Fruit fly (Drosophila melanogaster) whole organism, embryonic: Measurements from ENCODE around the gene CG45105.

Experiments used
- CG11723 ChIP-seq: fragments of 200-800 bp; sonication (Bioruptor generic); optimal IDR thresholded peaks from 2 replicates; lab custom pipeline; 2017; ENCODE audit warnings: missing biosample characterization, mild to moderate bottlenecking, missing genetic modification characterization
- CG12104 ChIP-seq: fragments of 200-800 bp; sonication (Bioruptor generic); optimal IDR thresholded peaks from 3 replicates; lab custom pipeline; 2016; ENCODE audit warnings: missing biosample characterization, missing genetic modification characterization
- CG12299 ChIP-seq: fragments of 200-800 bp; sonication (Bioruptor generic); optimal IDR thresholded peaks from 2 replicates; lab custom pipeline; 2018; ENCODE audit warnings: missing biosample characterization, mild to moderate bottlenecking, missing genetic modification characterization
- CG13123 ChIP-seq: fragments of 200-800 bp; sonication (Bioruptor generic); optimal IDR thresholded peaks from 2 replicates; lab custom pipeline; 2016; ENCODE audit warnings: missing biosample characterization, missing genetic modification characterization
- CG17328 ChIP-seq: fragments of 200-800 bp; sonication (Bioruptor generic); IDR thresholded peaks from 2 replicates; pipeline ENCODE4 v1.3.6; 2022; ENCODE audit warnings: missing biosample characterization, missing genetic modification characterization
- CG17829 ChIP-seq: fragments of 200-800 bp; optimal IDR thresholded peaks from 2 replicates; lab custom pipeline; 2019; ENCODE audit warnings: missing biosample characterization, mild to moderate bottlenecking, missing genetic modification characterization, moderate library complexity
- CG1832 ChIP-seq: fragments of 200-800 bp; sonication (Bioruptor generic); optimal IDR thresholded peaks from 2 replicates; lab custom pipeline; 2017; ENCODE audit warnings: missing biosample characterization, mild to moderate bottlenecking, missing genetic modification characterization, inconsistent platforms
- CG2202 ChIP-seq: fragments of 200-800 bp; sonication (Bioruptor generic); optimal IDR thresholded peaks from 2 replicates; lab custom pipeline; 2018; ENCODE audit warnings: missing biosample characterization, mild to moderate bottlenecking, missing genetic modification characterization
- CG2875 ChIP-seq: fragments of 200-800 bp; sonication (Bioruptor generic); optimal IDR thresholded peaks from 2 replicates; lab custom pipeline; 2017; ENCODE audit warnings: missing biosample characterization, mild to moderate bottlenecking, missing genetic modification characterization, missing genetic modification reagents
- CG3065 ChIP-seq: fragments of 200-800 bp; sonication (Bioruptor generic); optimal IDR thresholded peaks from 2 replicates; lab custom pipeline; 2016; ENCODE audit warnings: missing biosample characterization, missing genetic modification characterization
- CG31224 ChIP-seq: fragments of 200-800 bp; sonication (Bioruptor generic); IDR thresholded peaks from 2 replicates; pipeline ENCODE4 v1.3.6; 2022; ENCODE audit warnings: missing biosample characterization, missing genetic modification characterization
- CG31441 ChIP-seq: fragments of 200-800 bp; sonication (Bioruptor generic); IDR thresholded peaks from 2 replicates; pipeline ENCODE4 v1.3.6; 2022; ENCODE audit warnings: missing biosample characterization, missing genetic modification characterization
- CG33557 ChIP-seq: fragments of 200-800 bp; sonication (Bioruptor generic); optimal IDR thresholded peaks from 2 replicates; lab custom pipeline; 2019; ENCODE audit warnings: missing biosample characterization, mild to moderate bottlenecking, missing genetic modification characterization, moderate library complexity
- CG3838 ChIP-seq: fragments of 200-800 bp; sonication (Bioruptor generic); optimal IDR thresholded peaks from 3 replicates; lab custom pipeline; 2016; ENCODE audit warnings: missing biosample characterization, missing genetic modification characterization
- CG4730 ChIP-seq: fragments of 200-800 bp; sonication (Bioruptor generic); IDR thresholded peaks from 2 replicates; pipeline ENCODE4 v1.3.6; 2022; ENCODE audit warnings: missing biosample characterization, missing genetic modification characterization
- CG7745 ChIP-seq: fragments of 200-800 bp; sonication (Bioruptor generic); optimal IDR thresholded peaks from 2 replicates; lab custom pipeline; 2018; ENCODE audit warnings: missing biosample characterization, mild to moderate bottlenecking, missing genetic modification characterization, moderate library complexity
- CG7963 ChIP-seq: fragments of 200-800 bp; sonication (Bioruptor generic); IDR thresholded peaks from 3 replicates; pipeline ENCODE4 v1.3.6; 2022; ENCODE audit warnings: missing biosample characterization, missing genetic modification characterization; ENCODE audit not compliant: partially characterized antibody
- CG8089 ChIP-seq: fragments of 200-800 bp; sonication (Bioruptor generic); optimal IDR thresholded peaks from 3 replicates; lab custom pipeline; 2016; ENCODE audit warnings: missing biosample characterization, missing genetic modification characterization
- CG8359 ChIP-seq: fragments of 200-800 bp; sonication (Bioruptor generic); optimal IDR thresholded peaks from 2 replicates; lab custom pipeline; 2017; ENCODE audit warnings: missing biosample characterization, mild to moderate bottlenecking, missing genetic modification characterization, borderline replicate concordance
- CG9817 ChIP-seq: fragments of 200-800 bp; sonication (Bioruptor generic); optimal IDR thresholded peaks from 2 replicates; lab custom pipeline; 2018; ENCODE audit warnings: missing biosample characterization, mild to moderate bottlenecking, missing genetic modification characterization, moderate library complexity
- D19B ChIP-seq: fragments of 200-800 bp; sonication (Bioruptor generic); optimal IDR thresholded peaks from 2 replicates; lab custom pipeline; 2017; ENCODE audit warnings: missing biosample characterization, mild to moderate bottlenecking, missing genetic modification characterization
- ERR ChIP-seq: fragments of 200-800 bp; sonication (Bioruptor generic); optimal IDR thresholded peaks from 2 replicates; lab custom pipeline; 2016; ENCODE audit warnings: missing biosample characterization, missing genetic modification characterization
- Ets65A ChIP-seq: fragments of 200-800 bp; sonication (Bioruptor generic); peaks from one replicate; lab custom pipeline; 2016; ENCODE audit warnings: missing biosample characterization, missing genetic modification characterization
- Ets97D ChIP-seq: fragments of 200-800 bp; sonication (Bioruptor generic); optimal IDR thresholded peaks from 3 replicates; lab custom pipeline; 2016; ENCODE audit warnings: missing biosample characterization, missing genetic modification characterization
- GATAe ChIP-seq: fragments of 200-800 bp; sonication (Bioruptor generic); conservative IDR thresholded peaks from 2 replicates; pipeline ENCODE4 v1.3.6; 2022; ENCODE audit warnings: missing biosample characterization, missing genetic modification characterization
- Hr39 ChIP-seq: fragments of >200 bp; optimal IDR thresholded peaks from 2 replicates; lab custom pipeline; 2017
- Mad ChIP-seq: fragments of 200-800 bp; sonication (Bioruptor generic); optimal IDR thresholded peaks from 2 replicates; lab custom pipeline; 2016; ENCODE audit warnings: missing biosample characterization, missing genetic modification characterization
- Oaz ChIP-seq: fragments of 200-800 bp; sonication (Bioruptor generic); IDR thresholded peaks from 2 replicates; pipeline ENCODE4 v1.3.6; 2022; ENCODE audit warnings: missing biosample characterization, missing genetic modification characterization
- Opbp ChIP-seq: fragments of 200-800 bp; sonication (Bioruptor generic); IDR thresholded peaks from 3 replicates; pipeline ENCODE4 v1.3.6; 2022; ENCODE audit warnings: missing biosample characterization, missing genetic modification characterization; ENCODE audit not compliant: partially characterized antibody
- Pdp1 ChIP-seq, 2 experiments: fragments of 200-800 bp; sonication (Bioruptor generic); optimal IDR thresholded peaks; 3 replicates each; lab custom pipeline; 2016; ENCODE audit warnings: missing biosample characterization in 2 of 2, missing genetic modification characterization in 2 of 2, mild to moderate bottlenecking in 1 of 2, moderate library complexity in 1 of 2
- Sin3A ChIP-seq: fragments of >200 bp; optimal IDR thresholded peaks from 2 replicates; lab custom pipeline; 2018
- Taf1 ChIP-seq: fragments of 200-800 bp; sonication (Bioruptor generic); IDR thresholded peaks from 2 replicates; pipeline ENCODE4 v1.3.6; 2022; ENCODE audit warnings: missing biosample characterization, missing genetic modification characterization
- Tbp ChIP-seq: fragments of >200 bp; optimal IDR thresholded peaks from 2 replicates; lab custom pipeline; 2018; ENCODE audit warnings: missing biosample characterization, missing genetic modification characterization
- Xbp1 ChIP-seq: fragments of 200-800 bp; sonication (Bioruptor generic); optimal IDR thresholded peaks from 3 replicates; lab custom pipeline; 2016; ENCODE audit warnings: missing biosample characterization, mild to moderate bottlenecking, missing genetic modification characterization
- disco-r ChIP-seq: fragments of 200-800 bp; sonication (Bioruptor generic); optimal IDR thresholded peaks from 2 replicates; lab custom pipeline; 2016; ENCODE audit warnings: missing biosample characterization, missing genetic modification characterization
- fru ChIP-seq: fragments of >200 bp; optimal IDR thresholded peaks from 2 replicates; lab custom pipeline; 2017
- her ChIP-seq: fragments of 200-800 bp; sonication (Bioruptor generic); optimal IDR thresholded peaks from 2 replicates; lab custom pipeline; 2016; ENCODE audit warnings: missing biosample characterization, missing genetic modification characterization
- hkb ChIP-seq, 2 experiments: fragments of 200-800 bp in 1 of 2; fragments of >200 bp in 1 of 2; sonication (Bioruptor generic) in 1 of 2; IDR thresholded peaks in 1 of 2; optimal IDR thresholded peaks in 1 of 2; 2 replicates each; pipeline versions ENCODE4 v1.3.6 to Lab custom; 2017 to 2022; ENCODE audit warnings: missing biosample characterization in 1 of 2, missing genetic modification characterization in 1 of 2
- kni ChIP-seq: fragments of 200-800 bp; sonication (Bioruptor generic); optimal IDR thresholded peaks from 3 replicates; lab custom pipeline; 2017; ENCODE audit warnings: mild to moderate bottlenecking, missing biosample characterization, missing genetic modification reagents, missing genetic modification characterization
- knrl ChIP-seq: fragments of 200-800 bp; sonication (Bioruptor generic); IDR thresholded peaks from 3 replicates; pipeline ENCODE4 v1.3.6; 2022; ENCODE audit warnings: missing biosample characterization, missing genetic modification characterization; ENCODE audit not compliant: partially characterized antibody
- lola ChIP-seq, 3 experiments: fragments of >200 bp in 2 of 3; fragments of 200-800 bp in 1 of 3; sonication (Bioruptor generic) in 1 of 3; optimal IDR thresholded peaks; 2 replicates each; lab custom pipeline; 2017 to 2019; ENCODE audit warnings: missing biosample characterization in 3 of 3, missing genetic modification characterization in 3 of 3, mild to moderate bottlenecking in 1 of 3, moderate library complexity in 1 of 3
- maf-S ChIP-seq: fragments of 200-800 bp; sonication (Bioruptor generic); optimal IDR thresholded peaks from 2 replicates; lab custom pipeline; 2016; ENCODE audit warnings: missing biosample characterization, missing genetic modification characterization
- mld ChIP-seq: fragments of 200-800 bp; sonication (Bioruptor generic); IDR thresholded peaks from 3 replicates; pipeline ENCODE4 v1.3.6; 2022; ENCODE audit warnings: missing biosample characterization, missing genetic modification characterization; ENCODE audit not compliant: partially characterized antibody
- pnt ChIP-seq: fragments of 200-800 bp; sonication (Bioruptor generic); optimal IDR thresholded peaks from 3 replicates; lab custom pipeline; 2016; ENCODE audit warnings: missing biosample characterization, missing genetic modification characterization
- prd ChIP-seq, 3 experiments: fragments of >200 bp in 2 of 3; fragments of 200-800 bp in 1 of 3; sonication (Bioruptor generic) in 1 of 3; optimal IDR thresholded peaks in 2 of 3; IDR thresholded peaks in 1 of 3; 2 replicates in 2 of 3; 3 replicates in 1 of 3; pipeline versions ENCODE4 v1.3.6 to Lab custom; 2017 to 2022; ENCODE audit warnings: missing biosample characterization in 1 of 3, missing genetic modification characterization in 1 of 3
- row ChIP-seq: fragments of 200-800 bp; sonication (Bioruptor generic); IDR thresholded peaks from 3 replicates; pipeline ENCODE4 v1.3.6; 2022; ENCODE audit warnings: missing biosample characterization, missing genetic modification characterization
- sens-2 ChIP-seq: fragments of 200-800 bp; sonication (Bioruptor generic); IDR thresholded peaks from 2 replicates; pipeline ENCODE4 v1.3.6; 2022; ENCODE audit warnings: missing biosample characterization, missing genetic modification characterization
- tna ChIP-seq: fragments of 200-800 bp; sonication (Bioruptor generic); IDR thresholded peaks from 2 replicates; pipeline ENCODE4 v1.3.6; 2022; ENCODE audit warnings: missing biosample characterization, missing genetic modification characterization; ENCODE audit not compliant: partially characterized antibody
- toy ChIP-seq: fragments of 200-800 bp; sonication (Bioruptor generic); IDR thresholded peaks from 2 replicates; pipeline ENCODE4 v1.3.6; 2022; ENCODE audit warnings: missing biosample characterization, missing genetic modification characterization
- zen2 ChIP-seq: fragments of 200-800 bp; sonication (Bioruptor generic); IDR thresholded peaks from 3 replicates; pipeline ENCODE4 v1.3.6; 2022; ENCODE audit warnings: missing biosample characterization, missing genetic modification characterization; ENCODE audit not compliant: partially characterized antibody

The CG45105 gene

dm6 chr3R:15965169-15965568 lies 47.4 kb upstream of the CG45105 start, which contains the start of the genes CG32856 and Rbf2 (continued):
- TF ChIP-seq CG13123 (GFP tag; lab: Kevin White, UChicago), result peak; percentile 72
- TF ChIP-seq maf-S (GFP tag; lab: Kevin White, UChicago), result peak; percentile 74
- TF ChIP-seq kni, result no peak
- TF ChIP-seq CG8359 (GFP tag; lab: Kevin White, UChicago), result no peak
- peak; percentile 93 for TF ChIP-seq CG9817 (tag; lab: Kevin White, UChicago)
- no peak for TF ChIP-seq CG4730 (GFP tag; lab: Robert Waterston, UW)
- TF ChIP-seq CG7745 (tag; lab: Kevin White, UChicago), result no peak
- peak; percentile 34 for TF ChIP-seq CG3065 (GFP tag; lab: Kevin White, UChicago)
- peak; percentile 67; the same call in 1 of the 2 replicates for TF ChIP-seq Oaz
- TF ChIP-seq knrl, result peak; percentile 78
- TF ChIP-seq disco-r, result peak; percentile 46
- peak; percentile 88 for TF ChIP-seq CG12299 (tag; lab: Kevin White, UChicago)
- TF ChIP-seq CG31224, result no peak
- no peak for TF ChIP-seq GATAe (GFP tag; lab: Robert Waterston, UW)
- peak; percentile 67 for TF ChIP-seq Mad
- peak; percentile 90 for TF ChIP-seq CG7963
- TF ChIP-seq tna (GFP tag; lab: Robert Waterston, UW), result peak; percentile 90
- TF ChIP-seq CG17829 (tag; lab: Kevin White, UChicago), result peak; percentile 58
- no peak for TF ChIP-seq Tbp (GFP tag; lab: Kevin White, UChicago)
- peak; percentile 95 for TF ChIP-seq row (GFP tag; lab: Robert Waterston, UW)
- TF ChIP-seq CG31441 (GFP tag; lab: Robert Waterston, UW), result 0 out of 2 replicates have a peak, but pooled peaks have one; percentile 20
- TF ChIP-seq D19B (GFP tag; lab: Kevin White, UChicago), result no peak
- TF ChIP-seq Hr39 (lab: Kevin White, UChicago), result no peak
- TF ChIP-seq Ets65A (GFP tag; lab: Kevin White, UChicago), result peak; percentile 89
- peak; percentile 79 to 86 for TF ChIP-seq Pdp1 (GFP tag; optimal IDR thresholded peaks at IDR 0.05; lab: Kevin White, UChicago)
- TF ChIP-seq Xbp1 (GFP tag; lab: Kevin White, UChicago), result peak; percentile 88
- TF ChIP-seq CG2875 (GFP tag; lab: Kevin White, UChicago), result peak; percentile 3
- TF ChIP-seq zen2 (GFP tag; lab: Robert Waterston, UW), result peak; percentile 82
- peak; percentile 56 for TF ChIP-seq ERR (GFP tag; lab: Kevin White, UChicago)
- peak; percentile 27 for TF ChIP-seq Sin3A
- no peak for TF ChIP-seq CG12104
- TF ChIP-seq CG17328 (GFP tag; lab: Robert Waterston, UW), result peak; percentile 74
- TF ChIP-seq lola (GFP tag; optimal IDR thresholded peaks at IDR 0.05; lab: Kevin White, UChicago), result peak in 1 of 3 experiments; percentile 76
- TF ChIP-seq sens-2, result no peak
- TF ChIP-seq toy (GFP tag; lab: Robert Waterston, UW), result no peak
- TF ChIP-seq her (GFP tag; lab: Kevin White, UChicago), result peak; percentile 73
- TF ChIP-seq fru, result no peak
- TF ChIP-seq hkb (optimal IDR thresholded peaks at IDR 0.05; lab: Kevin White, UChicago), result no peak
- TF ChIP-seq hkb (GFP tag; IDR thresholded peaks at IDR 0.05; lab: Robert Waterston, UW), result peak; percentile 73
- peak; percentile 63 for TF ChIP-seq CG3838 (GFP tag; lab: Kevin White, UChicago)
- TF ChIP-seq CG8089, result peak; percentile 60
- TF ChIP-seq Opbp (GFP tag; lab: Robert Waterston, UW), result peak; percentile 86; the same call in 2 of the 3 replicates
- no peak for TF ChIP-seq CG1832
- peak; percentile 87 for TF ChIP-seq mld
- peak; percentile 43 for TF ChIP-seq CG11723
- peak; percentile 90 for TF ChIP-seq Ets97D (GFP tag; lab: Kevin White, UChicago)
- TF ChIP-seq prd (optimal IDR thresholded peaks at IDR 0.05; lab: Kevin White, UChicago), result no peak
- no peak; the same call in 1 of the 3 replicates for TF ChIP-seq prd (GFP tag; IDR thresholded peaks at IDR 0.05; lab: Robert Waterston, UW)
- peak; percentile 29 for TF ChIP-seq pnt (GFP tag; lab: Kevin White, UChicago)
- peak; percentile 61 for TF ChIP-seq CG2202 (tag; lab: Kevin White, UChicago)
- TF ChIP-seq Taf1 (GFP tag; lab: Robert Waterston, UW), result 0 out of 2 replicates have a peak, but pooled peaks have one; percentile 13
- peak; percentile 80 for TF ChIP-seq CG33557
